Fruit fly (Drosophila melanogaster) whole organism, prepupa: ENCODE data around the gene CG5787.

Source experiments
- Blimp-1 ChIP-seq: fragments of 200-800 bp; sonication (Bioruptor generic); optimal IDR thresholded peaks from 3 replicates; lab custom pipeline; 2017; ENCODE audit warnings: missing biosample characterization, missing genetic modification characterization, mild to moderate bottlenecking, moderate library complexity, missing genetic modification reagents
- CG34406 ChIP-seq: fragments of 200-800 bp; sonication (Bioruptor generic); optimal IDR thresholded peaks from 3 replicates; lab custom pipeline; 2016; ENCODE audit warnings: missing biosample characterization, missing genetic modification characterization
- Gug ChIP-seq: fragments of 200-800 bp; sonication (Bioruptor generic); IDR thresholded peaks from 2 replicates; pipeline ENCODE4 v1.3.6; 2022; ENCODE audit warnings: missing biosample characterization, missing genetic modification characterization
- OdsH ChIP-seq: fragments of 200-800 bp; sonication (Bioruptor generic); optimal IDR thresholded peaks from 3 replicates; lab custom pipeline; 2016; ENCODE audit warnings: missing biosample characterization, missing genetic modification characterization
- fd59A ChIP-seq: fragments of 200-800 bp; sonication (Bioruptor generic); optimal IDR thresholded peaks from 2 replicates; lab custom pipeline; 2017; ENCODE audit warnings: missing biosample characterization, mild to moderate bottlenecking, missing genetic modification characterization, missing genetic modification reagents
- net ChIP-seq: fragments of 200-800 bp; sonication (Bioruptor generic); optimal IDR thresholded peaks from 3 replicates; lab custom pipeline; 2016; ENCODE audit warnings: missing biosample characterization, missing genetic modification characterization
- salr ChIP-seq, 2 experiments: fragments of 200-800 bp; sonication (Bioruptor generic); optimal IDR thresholded peaks; 3 replicates each; lab custom pipeline; 2016 to 2018; ENCODE audit warnings: missing biosample characterization in 2 of 2, missing genetic modification characterization in 2 of 2, mild to moderate bottlenecking in 1 of 2

dm6 chr2L:12679310-12679709 is 33.4 kb downstream of the CG5787 start:
- TF ChIP-seq net (GFP tag; lab: Kevin White, UChicago) (no peak), salr (GFP tag; optimal IDR thresholded peaks at IDR 0.05; lab: Kevin White, UChicago) (no peak), fd59A (GFP tag; lab: Kevin White, UChicago) (no peak), Blimp-1 (no peak), CG34406 (no peak), OdsH (GFP tag; lab: Kevin White, UChicago) (no peak), Gug (GFP tag; lab: Robert Waterston, UW) (no peak)
